Worm (Caenorhabditis elegans): Measurements from ENCODE around the gene C05E11.2.
A peak's percentile ranks its signal among the peaks of the same experiment; 100 is the strongest.

The C05E11.2 gene

DNA sequence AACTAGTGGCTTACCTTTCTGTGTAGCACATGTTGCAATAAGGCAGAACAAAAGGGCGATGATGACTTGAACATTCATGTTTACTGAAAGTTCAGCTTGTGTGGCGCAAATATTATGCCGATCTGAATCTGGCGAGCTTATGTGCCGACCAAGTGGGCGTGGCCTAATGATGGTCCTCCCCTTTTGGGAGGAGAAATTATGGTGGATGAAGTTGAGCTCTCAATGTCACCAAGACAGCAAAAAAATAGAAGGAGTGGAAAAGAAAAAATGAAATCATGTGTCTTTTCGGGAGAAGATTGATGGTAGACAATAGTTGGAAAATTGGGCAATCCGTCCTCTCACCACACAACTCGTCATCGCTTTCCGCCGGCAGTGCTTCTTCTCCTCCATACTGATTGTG, 5.5 kb downstream of the C05E11.2 start, which contains the start of gene flp-12:
TSS of gene flp-12 (minus strand) at position 101 of the 400 bp plus-strand sequence.
- TF ChIP-seq mel-28 (tag; optimal IDR thresholded peaks at IDR 0.05; ENCODE audit: borderline replicate concordance) (no peak), zfh-2 (GFP tag; conservative IDR thresholded peaks at IDR 0.05) (0 out of 2 replicates have a peak, but pooled peaks have one; percentile 6), F33H1.4 (GFP tag; IDR thresholded peaks at IDR 0.05) (no peak), lir-1 (GFP tag; conservative IDR thresholded peaks at IDR 0.05) (no peak), dox-1 (GFP tag; IDR thresholded peaks at IDR 0.05) (no peak), athp-1 (tag; optimal IDR thresholded peaks at IDR 0.05) (no peak), sptf-2 (GFP tag; optimal IDR thresholded peaks at IDR 0.05) (no peak), ztf-6 (GFP tag; IDR thresholded peaks at IDR 0.05) (no peak), nhr-90 (tag; optimal IDR thresholded peaks at IDR 0.05) (no peak)

DNA sequence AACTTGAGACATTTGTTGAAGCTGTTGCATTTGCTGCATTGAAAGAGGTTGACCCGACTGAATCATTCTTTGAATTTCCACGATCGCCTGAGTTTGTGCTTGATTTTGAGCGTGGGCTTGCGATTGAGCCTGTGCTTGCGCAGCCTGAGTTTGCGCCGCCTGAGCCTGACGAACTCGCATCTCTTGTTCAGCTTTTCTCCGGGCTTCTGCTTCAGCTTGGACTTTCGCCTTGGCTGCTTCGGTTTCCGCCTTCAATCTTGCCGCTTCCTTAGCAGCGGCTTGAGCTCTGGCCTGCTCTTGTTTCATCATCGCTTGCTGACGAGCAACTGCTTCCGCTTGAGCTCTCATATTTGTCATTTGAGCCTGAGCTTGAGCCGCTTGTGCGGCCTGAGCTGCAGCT, 10.7 kb downstream of the C05E11.2 start:
- TF ChIP-seq egrh-3 (GFP tag; IDR thresholded peaks at IDR 0.05) (peak; percentile 65; the same call in 1 of the 2 replicates), C06A6.2 (GFP tag; conservative IDR thresholded peaks at IDR 0.05) (no peak), zfh-2 (GFP tag; conservative IDR thresholded peaks at IDR 0.05) (peak; percentile 64)

DNA sequence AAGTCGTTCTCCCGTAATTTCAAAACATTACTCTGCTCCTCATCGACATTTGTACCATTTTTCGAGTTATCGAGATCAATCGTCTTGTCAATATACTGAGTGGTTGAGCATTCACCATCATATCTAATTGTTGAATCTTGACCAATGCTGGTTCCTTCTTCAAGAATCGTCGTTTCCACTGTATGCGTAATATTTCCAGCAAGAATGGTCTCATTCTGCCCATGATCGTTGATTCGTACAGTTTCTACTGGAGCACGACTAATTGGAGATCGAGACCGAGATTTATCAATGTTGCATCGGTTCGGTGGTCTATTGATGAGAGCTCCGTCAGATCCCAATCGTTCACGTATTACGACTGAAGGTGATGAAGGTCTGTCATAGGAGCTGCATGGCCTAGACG, 12.8 kb downstream of the C05E11.2 start:
- no peak for TF ChIP-seq sdz-38 (tag; optimal IDR thresholded peaks at IDR 0.05)
- no peak for TF ChIP-seq pha-4 (tag; optimal IDR thresholded peaks at IDR 0.05)
- TF ChIP-seq B0035.1 (tag; optimal IDR thresholded peaks at IDR 0.05): no peak
- no peak for TF ChIP-seq ceh-58 (GFP tag; IDR thresholded peaks at IDR 0.05)
- TF ChIP-seq pbrm-1 (GFP tag; IDR thresholded peaks at IDR 0.05): no peak
- TF ChIP-seq K11D2.4 (GFP tag; IDR thresholded peaks at IDR 0.05): no peak
- no peak for TF ChIP-seq hrde-1 (tag; optimal IDR thresholded peaks at IDR 0.05; ENCODE audit: borderline replicate concordance)
- no peak for TF ChIP-seq madf-6 (GFP tag; IDR thresholded peaks at IDR 0.05)
- TF ChIP-seq unc-62 (GFP tag; optimal IDR thresholded peaks at IDR 0.05): no peak
- no peak for TF ChIP-seq gei-17 (GFP tag; optimal IDR thresholded peaks at IDR 0.05)
- TF ChIP-seq ets-4 (GFP tag; optimal IDR thresholded peaks at IDR 0.05): no peak
- TF ChIP-seq Y56A3A.18 (GFP tag; IDR thresholded peaks at IDR 0.05): no peak
- TF ChIP-seq Y53G8AR.9 (GFP tag; conservative IDR thresholded peaks at IDR 0.05): no peak

DNA sequence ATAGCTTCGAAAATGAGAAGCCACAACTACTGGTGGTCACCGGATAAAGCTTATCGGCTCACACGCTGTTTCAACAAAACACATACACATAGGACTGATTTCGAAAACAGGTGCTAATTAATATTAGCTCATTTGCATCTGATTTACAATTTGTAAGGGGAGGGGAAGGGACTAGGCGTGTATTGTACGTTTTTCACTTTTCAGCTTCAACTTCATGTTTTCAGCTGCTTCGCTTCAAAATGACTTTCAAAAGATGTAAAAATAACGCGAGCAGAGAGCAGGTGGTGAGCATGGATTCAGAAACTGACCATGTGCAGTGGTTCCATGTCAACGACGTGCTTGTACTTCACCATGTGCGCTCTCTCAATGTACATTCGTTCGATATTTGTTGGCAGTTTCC, 14.3 kb downstream of the C05E11.2 start:
- TF ChIP-seq sptf-2 (GFP tag; optimal IDR thresholded peaks at IDR 0.05) (no peak), ccch-3 (GFP tag; optimal IDR thresholded peaks at IDR 0.05) (no peak), sea-2 (GFP tag; IDR thresholded peaks at IDR 0.05) (no peak), ZK185.1 (tag; optimal IDR thresholded peaks at IDR 0.05; ENCODE audit: poor library complexity, severe bottlenecking) (no peak), lin-54 (GFP tag; optimal IDR thresholded peaks at IDR 0.05) (no peak), bed-2 (GFP tag; IDR thresholded peaks at IDR 0.05) (no peak), repo-1 (tag; optimal IDR thresholded peaks at IDR 0.05) (no peak), F39B2.1 (GFP tag; IDR thresholded peaks at IDR 0.05) (no peak)

DNA sequence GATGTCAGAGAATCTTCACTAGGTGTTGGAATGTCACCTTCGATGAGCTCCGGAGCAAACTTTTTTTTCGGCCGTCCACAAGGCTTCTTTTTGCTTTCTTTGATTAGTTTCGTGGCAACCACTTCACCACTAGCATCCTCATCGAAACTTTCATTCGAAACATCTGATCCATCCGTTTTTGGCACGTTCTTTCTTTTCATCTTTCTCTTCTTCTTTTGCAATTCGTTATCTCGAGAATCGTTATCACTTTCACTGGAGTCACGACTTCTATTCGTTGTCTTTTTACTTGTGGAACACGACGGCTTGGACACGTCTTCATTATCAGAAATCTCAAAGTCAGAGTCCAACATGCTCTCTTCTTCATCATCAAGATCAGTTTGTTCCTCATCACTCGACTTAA, 17.5 kb downstream of the C05E11.2 start:
- no peak for TF ChIP-seq F57C9.4 (tag; optimal IDR thresholded peaks at IDR 0.05)
- no peak for TF ChIP-seq C06A6.2 (GFP tag; conservative IDR thresholded peaks at IDR 0.05)
- no peak for TF ChIP-seq Y53F4B.3 (GFP tag; IDR thresholded peaks at IDR 0.05)
- TF ChIP-seq mel-28 (tag; optimal IDR thresholded peaks at IDR 0.05; ENCODE audit: borderline replicate concordance): no peak
- TF ChIP-seq egrh-3 (GFP tag; IDR thresholded peaks at IDR 0.05): no peak
- TF ChIP-seq nfya-2 (GFP tag; IDR thresholded peaks at IDR 0.05): no peak
